Worm (Caenorhabditis elegans) whole organism, midembryonic: ENCODE results near the gene F54D5.23.

ENCODE experiments used
- flt-1 ChIP-seq: fragments of 200-800 bp; sonication (Bioruptor generic); IDR thresholded peaks from 2 replicates; pipeline ENCODE4 v1.3.6; 2022; ENCODE audit warnings: missing genetic modification characterization, missing compliant biosample characterization
- ztf-23 ChIP-seq: fragments of 200-800 bp; sonication (Bioruptor generic); IDR thresholded peaks from 2 replicates; pipeline ENCODE4 v1.3.6; 2022; ENCODE audit warnings: missing genetic modification reagents, missing genetic modification characterization, missing compliant biosample characterization

DNA sequence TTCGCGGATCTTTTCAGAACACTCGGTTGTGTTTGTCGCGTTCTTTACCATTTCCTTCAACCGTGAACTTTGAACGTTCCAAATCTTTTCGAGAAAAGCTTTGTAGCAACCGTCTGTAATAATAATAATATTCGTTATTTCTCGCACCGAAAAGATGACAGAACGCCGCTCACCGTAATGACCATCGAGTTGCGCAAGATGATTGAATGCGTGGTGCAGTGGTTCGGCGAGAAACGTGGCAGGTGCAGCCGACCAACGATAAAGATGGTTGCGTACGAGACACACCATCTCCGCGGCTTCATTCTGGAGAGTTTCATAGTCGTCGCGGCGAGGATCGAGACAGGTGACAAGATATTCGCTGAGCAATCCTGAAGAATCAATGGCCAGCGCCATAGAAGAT is 26.1 kb downstream of the F54D5.23 start:
- TF ChIP-seq flt-1 (GFP tag; lab: Robert Waterston, UW) (no peak), ztf-23 (GFP tag; lab: Robert Waterston, UW) (no peak)
